Fruit fly (Drosophila melanogaster): ENCODE measurements around the gene CG46306.

The CG46306 gene

DNA sequence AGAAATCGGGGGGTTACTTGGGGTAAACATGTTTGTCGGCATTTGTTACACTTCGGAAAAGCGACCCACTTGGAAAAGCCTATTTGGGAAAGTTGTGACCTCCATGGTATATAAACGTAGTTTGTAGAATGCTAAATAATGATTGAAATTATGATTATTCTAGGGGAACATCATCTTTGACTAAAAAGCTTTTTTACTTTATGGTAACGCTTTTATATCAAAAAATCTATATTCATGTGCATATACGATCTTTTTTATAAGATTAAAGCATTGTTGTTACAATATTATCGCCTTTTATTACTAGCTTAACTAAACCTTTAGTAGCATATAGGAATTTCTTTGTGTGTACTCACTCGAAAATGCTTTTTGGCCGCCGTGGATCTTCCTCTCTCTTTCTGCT lies 1.1 kb downstream of the CG46306 start (continued):
- no peak for TF ChIP-seq Hr38 (GFP tag; optimal IDR thresholded peaks at IDR 0.05)
- peak; percentile 28; the same call in 1 of the 3 replicates for TF ChIP-seq CG6163 (GFP tag; IDR thresholded peaks at IDR 0.05)
- peak; percentile 94 for TF ChIP-seq Eip78C (GFP tag)
- TF ChIP-seq Gug (GFP tag; IDR thresholded peaks at IDR 0.05), result peak; percentile 74
- TF ChIP-seq Sox14 (GFP tag; optimal IDR thresholded peaks at IDR 0.05), result peak; percentile 69
- TF ChIP-seq CG15336 (GFP tag; IDR thresholded peaks at IDR 0.05), result peak; percentile 84; the same call in 1 of the 2 replicates
- peak; percentile 36 for TF ChIP-seq CG31627 (GFP tag; optimal IDR thresholded peaks at IDR 0.05)
- no peak for TF ChIP-seq Eip93F (GFP tag; optimal IDR thresholded peaks at IDR 0.05)
- TF ChIP-seq CG34406 (GFP tag; optimal IDR thresholded peaks at IDR 0.05), result peak; percentile 16
- TF ChIP-seq CG16779 (tag; optimal IDR thresholded peaks at IDR 0.05), result peak; percentile 70
- peak; percentile 12 for TF ChIP-seq Ets21C (GFP tag; optimal IDR thresholded peaks at IDR 0.05)
- TF ChIP-seq CG6276 (GFP tag; optimal IDR thresholded peaks at IDR 0.05), result peak; percentile 72
- TF ChIP-seq vri (GFP tag; optimal IDR thresholded peaks at IDR 0.05), result no peak
- peak; percentile 48 for TF ChIP-seq Sox102F (GFP tag; optimal IDR thresholded peaks at IDR 0.05)

dm6 chrX:16833097-16833496 lies 2.2 kb downstream of the CG46306 start:
- TF ChIP-seq CG1621 (tag; optimal IDR thresholded peaks at IDR 0.05) (peak; percentile 87), Smox (GFP tag; optimal IDR thresholded peaks at IDR 0.05) (peak; percentile 52), dsx (GFP tag; optimal IDR thresholded peaks at IDR 0.05; ENCODE audit: poor library complexity, severe bottlenecking) (peak; percentile 90), Lpt (GFP tag; optimal IDR thresholded peaks at IDR 0.05) (peak; percentile 85), Gug (GFP tag; IDR thresholded peaks at IDR 0.05) (peak; percentile 86), fd59A (GFP tag; optimal IDR thresholded peaks at IDR 0.05) (peak; percentile 81), CG11762 (GFP tag; optimal IDR thresholded peaks at IDR 0.05; ENCODE audit: insufficient read depth) (peak; percentile 79), ss (GFP tag; optimal IDR thresholded peaks at IDR 0.05) (peak; percentile 84 to 87), topi (GFP tag; optimal IDR thresholded peaks at IDR 0.05) (peak; percentile 73), salr (GFP tag; optimal IDR thresholded peaks at IDR 0.05) (peak; percentile 68 to 75), Ets96B (tag; optimal IDR thresholded peaks at IDR 0.05) (peak; percentile 86), CG10669 (GFP tag; optimal IDR thresholded peaks at IDR 0.05) (peak; percentile 89), acj6 (GFP tag; optimal IDR thresholded peaks at IDR 0.05) (peak; percentile 85), CG34406 (GFP tag; optimal IDR thresholded peaks at IDR 0.05) (peak; percentile 65), Sox15 (GFP tag; optimal IDR thresholded peaks at IDR 0.05) (peak; percentile 62), CG3919 (GFP tag; optimal IDR thresholded peaks at IDR 0.05) (peak; percentile 86), CG11902 (GFP tag; optimal IDR thresholded peaks at IDR 0.05) (peak; percentile 57), CG11294 (GFP tag; IDR thresholded peaks at IDR 0.05) (peak; percentile 78), pdm3 (GFP tag; optimal IDR thresholded peaks at IDR 0.05) (peak; percentile 87), CG6276 (GFP tag; optimal IDR thresholded peaks at IDR 0.05) (peak; percentile 81), CG6163 (GFP tag; IDR thresholded peaks at IDR 0.05) (peak; percentile 90), Met (GFP tag; optimal IDR thresholded peaks at IDR 0.05) (peak; percentile 56), Blimp-1 (GFP tag; optimal IDR thresholded peaks at IDR 0.05) (no peak), CG15336 (GFP tag; IDR thresholded peaks at IDR 0.05) (peak; percentile 87), Hr4 (GFP tag; optimal IDR thresholded peaks at IDR 0.05) (peak; percentile 86), Sox14 (GFP tag; optimal IDR thresholded peaks at IDR 0.05) (peak; percentile 82), CG32006 (GFP tag; optimal IDR thresholded peaks at IDR 0.05) (peak; percentile 86), CG16779 (tag; optimal IDR thresholded peaks at IDR 0.05) (peak; percentile 75), OdsH (GFP tag; optimal IDR thresholded peaks at IDR 0.05) (peak; percentile 84), Hr38 (GFP tag; optimal IDR thresholded peaks at IDR 0.05) (no peak), achi (GFP tag; optimal IDR thresholded peaks at IDR 0.05) (peak; percentile 83), cyc (GFP tag; optimal IDR thresholded peaks at IDR 0.05) (peak; percentile 63), fkh (GFP tag; optimal IDR thresholded peaks at IDR 0.05) (no peak), CG3032 (tag; optimal IDR thresholded peaks at IDR 0.05) (peak; percentile 84), CG8632 (GFP tag; optimal IDR thresholded peaks at IDR 0.05) (peak; percentile 78), CG8119 (GFP tag; IDR thresholded peaks at IDR 0.05) (peak; percentile 89), Eip93F (GFP tag; optimal IDR thresholded peaks at IDR 0.05) (no peak), Eip78C (GFP tag) (peak; percentile 96), CG6808 (GFP tag; optimal IDR thresholded peaks at IDR 0.05) (peak; percentile 83), CG7368 (GFP tag; optimal IDR thresholded peaks at IDR 0.05) (peak; percentile 79), Sox102F (GFP tag; optimal IDR thresholded peaks at IDR 0.05) (peak; percentile 49), dac (GFP tag; optimal IDR thresholded peaks at IDR 0.05) (peak; percentile 46), Hr39 (GFP tag; optimal IDR thresholded peaks at IDR 0.05) (peak; percentile 57), net (GFP tag; optimal IDR thresholded peaks at IDR 0.05) (peak; percentile 85), vri (GFP tag; optimal IDR thresholded peaks at IDR 0.05) (no peak), fd85E (GFP tag; optimal IDR thresholded peaks at IDR 0.05) (peak; percentile 29)
